2 fruit fly cellular contexts compared by ENCODE assay signal in the genomic region with DNA sequence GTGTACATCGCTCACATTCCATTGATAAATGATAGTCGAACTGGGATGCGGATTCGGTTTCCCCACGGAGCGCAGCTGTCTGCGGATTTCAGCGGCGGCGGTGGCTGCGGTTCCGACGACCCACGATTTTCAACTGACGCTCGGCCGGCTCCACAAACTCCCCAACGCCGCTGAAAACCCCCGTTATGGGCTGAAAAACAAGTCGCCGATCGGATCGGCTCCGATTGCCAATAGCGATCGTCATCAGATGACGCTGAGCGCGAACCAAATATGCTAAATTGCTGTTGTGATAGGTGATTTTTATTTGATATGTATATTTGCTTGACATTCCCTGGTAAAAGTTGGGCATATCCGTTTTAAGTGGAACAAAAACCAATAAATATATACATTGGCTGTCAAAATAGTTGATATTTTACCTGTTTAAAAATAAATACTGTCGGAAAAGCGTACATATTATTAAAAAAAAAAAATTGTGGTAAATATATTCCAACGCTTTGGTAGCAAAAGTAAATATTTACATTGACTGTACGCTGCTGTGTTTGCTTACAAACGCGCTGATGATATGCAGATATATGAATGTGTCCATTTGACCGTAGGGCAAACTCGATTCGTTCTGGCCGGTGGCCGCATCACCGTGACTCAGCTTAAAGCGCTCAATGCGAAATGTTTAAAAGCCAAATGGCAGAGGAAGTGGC.
TF ChIP-seq lines count a peak whose summit lies in the region.

No protein-coding gene starts in this region.

TF ChIP-seq in whole organism, embryonic, 481 proteins besides CTCF, POLR2A, EP300 and RAD21 (continued from another document and continues in another):
- TF ChIP-seq CG12391 (tag; optimal IDR thresholded peaks at IDR 0.05; lab: Kevin White, UChicago): peak; percentile 55
- TF ChIP-seq Deaf1 (tag; optimal IDR thresholded peaks at IDR 0.05; lab: Kevin White, UChicago): peak; percentile 63
- TF ChIP-seq Awh (GFP tag; IDR thresholded peaks at IDR 0.05; lab: Robert Waterston, UW): no peak
- TF ChIP-seq CG14710 (tag; optimal IDR thresholded peaks at IDR 0.05; lab: Kevin White, UChicago): no peak
- TF ChIP-seq CG7271 (tag; optimal IDR thresholded peaks at IDR 0.05; lab: Kevin White, UChicago): no peak
- TF ChIP-seq tgo (GFP tag; IDR thresholded peaks at IDR 0.05; lab: Robert Waterston, UW): peak; percentile 59; the same call in 2 of the 3 replicates
- TF ChIP-seq bbx (GFP tag; IDR thresholded peaks at IDR 0.05; lab: Robert Waterston, UW; ENCODE audit: partially characterized antibody): no peak
- TF ChIP-seq Fer1 (GFP tag; optimal IDR thresholded peaks at IDR 0.05; lab: Kevin White, UChicago): peak; percentile 46
- no peak for TF ChIP-seq CG1647 (GFP tag; optimal IDR thresholded peaks at IDR 0.05; lab: Kevin White, UChicago)
- TF ChIP-seq Sin3A (optimal IDR thresholded peaks at IDR 0.05; lab: Kevin White, UChicago): no peak
- TF ChIP-seq fu2 (GFP tag; optimal IDR thresholded peaks at IDR 0.05; lab: Kevin White, UChicago): peak; percentile 66
- peak; percentile 19 for TF ChIP-seq CG10543 (GFP tag; optimal IDR thresholded peaks at IDR 0.05; lab: Kevin White, UChicago)
- TF ChIP-seq cas (GFP tag; IDR thresholded peaks at IDR 0.05; lab: Robert Waterston, UW): no peak
- no peak for TF ChIP-seq MESR4 (GFP tag; optimal IDR thresholded peaks at IDR 0.05; lab: Kevin White, UChicago)
- peak; percentile 58 to 75 for TF ChIP-seq Hr51 (GFP tag; optimal IDR thresholded peaks at IDR 0.05; lab: Kevin White, UChicago)
- TF ChIP-seq HLH3B (GFP tag; IDR thresholded peaks at IDR 0.05; lab: Robert Waterston, UW): peak; percentile 30; the same call in 1 of the 2 replicates
- TF ChIP-seq pfk (GFP tag; optimal IDR thresholded peaks at IDR 0.05; lab: Kevin White, UChicago): no peak
- peak; percentile 78 for TF ChIP-seq Abd-B (GFP tag; optimal IDR thresholded peaks at IDR 0.05; lab: Kevin White, UChicago)
- TF ChIP-seq Scr (GFP tag; IDR thresholded peaks at IDR 0.05; lab: Robert Waterston, UW; ENCODE audit: partially characterized antibody): no peak
- no peak for TF ChIP-seq Sry-δ (GFP tag; optimal IDR thresholded peaks at IDR 0.05; lab: Kevin White, UChicago)
- peak; percentile 65 for TF ChIP-seq Fer3 (tag; optimal IDR thresholded peaks at IDR 0.05; lab: Kevin White, UChicago)
- peak; percentile 77 for TF ChIP-seq Hmr (GFP tag; optimal IDR thresholded peaks at IDR 0.05; lab: Kevin White, UChicago)
- no peak for TF ChIP-seq CG18476 (GFP tag; optimal IDR thresholded peaks at IDR 0.05; lab: Kevin White, UChicago)
- peak; percentile 51; the same call in 1 of the 3 replicates for TF ChIP-seq CG11695 (GFP tag; IDR thresholded peaks at IDR 0.05; lab: Robert Waterston, UW)
- peak; percentile 49 to 70 for TF ChIP-seq dpn (GFP tag; optimal IDR thresholded peaks at IDR 0.05; lab: Kevin White, UChicago)
- TF ChIP-seq ab (GFP tag; optimal IDR thresholded peaks at IDR 0.05; lab: Kevin White, UChicago): peak; percentile 2
- no peak for TF ChIP-seq trh (GFP tag; optimal IDR thresholded peaks at IDR 0.05; lab: Kevin White, UChicago)
- peak; percentile 23 for TF ChIP-seq Asciz (GFP tag; optimal IDR thresholded peaks at IDR 0.05; lab: Kevin White, UChicago)
- no peak for TF ChIP-seq Max (GFP tag; optimal IDR thresholded peaks at IDR 0.05; lab: Kevin White, UChicago)
- no peak for TF ChIP-seq cato (GFP tag; optimal IDR thresholded peaks at IDR 0.05; lab: Kevin White, UChicago; ENCODE audit: borderline replicate concordance)
- no peak for TF ChIP-seq fd64A (GFP tag; optimal IDR thresholded peaks at IDR 0.05; lab: Kevin White, UChicago)
- no peak for TF ChIP-seq Stat92E (GFP tag; optimal IDR thresholded peaks at IDR 0.05; lab: Kevin White, UChicago)
- peak; percentile 58 for TF ChIP-seq CG6689 (GFP tag; IDR thresholded peaks at IDR 0.05; lab: Robert Waterston, UW)
- no peak for TF ChIP-seq HLHmδ (GFP tag; optimal IDR thresholded peaks at IDR 0.05; lab: Kevin White, UChicago)
- TF ChIP-seq ind (GFP tag; optimal IDR thresholded peaks at IDR 0.05; lab: Kevin White, UChicago): peak; percentile 59
- peak; percentile 32 for TF ChIP-seq tin (GFP tag; optimal IDR thresholded peaks at IDR 0.05; lab: Kevin White, UChicago)
- TF ChIP-seq hbn (GFP tag; IDR thresholded peaks at IDR 0.05; lab: Robert Waterston, UW; ENCODE audit: partially characterized antibody): no peak
- TF ChIP-seq Ada2b (GFP tag; IDR thresholded peaks at IDR 0.05; lab: Robert Waterston, UW): peak; percentile 49
- peak; percentile 1; the same call in 1 of the 2 replicates for TF ChIP-seq Ravus (GFP tag; IDR thresholded peaks at IDR 0.05; lab: Robert Waterston, UW)
- peak; percentile 61 for TF ChIP-seq Oli (tag; optimal IDR thresholded peaks at IDR 0.05; lab: Kevin White, UChicago)
- peak; percentile 55 for TF ChIP-seq kay (GFP tag; optimal IDR thresholded peaks at IDR 0.05; lab: Kevin White, UChicago)
- TF ChIP-seq CG18011 (GFP tag; optimal IDR thresholded peaks at IDR 0.05; lab: Kevin White, UChicago): peak; percentile 20
- no peak for TF ChIP-seq CG17186 (GFP tag; optimal IDR thresholded peaks at IDR 0.05; lab: Kevin White, UChicago)
- TF ChIP-seq CG8281 (tag; optimal IDR thresholded peaks at IDR 0.05; lab: Kevin White, UChicago): no peak
- TF ChIP-seq TFAM (GFP tag; optimal IDR thresholded peaks at IDR 0.05; lab: Kevin White, UChicago): no peak
- peak; percentile 73 for TF ChIP-seq CG13424 (tag; optimal IDR thresholded peaks at IDR 0.05; lab: Kevin White, UChicago)
- peak; percentile 63; the same call in 1 of the 2 replicates for TF ChIP-seq Atf6 (GFP tag; IDR thresholded peaks at IDR 0.05; lab: Robert Waterston, UW)
- peak; percentile 49 for TF ChIP-seq CG15011 (GFP tag; optimal IDR thresholded peaks at IDR 0.05; lab: Kevin White, UChicago)
- TF ChIP-seq ase (GFP tag; IDR thresholded peaks at IDR 0.05; lab: Robert Waterston, UW): 0 out of 3 replicates have a peak, but pooled peaks have one; percentile 46
- TF ChIP-seq row (GFP tag; IDR thresholded peaks at IDR 0.05; lab: Robert Waterston, UW): peak; percentile 72
- peak; percentile 6 for TF ChIP-seq CG18262 (tag; optimal IDR thresholded peaks at IDR 0.05; lab: Kevin White, UChicago)
- TF ChIP-seq CG8359 (GFP tag; optimal IDR thresholded peaks at IDR 0.05; lab: Kevin White, UChicago; ENCODE audit: borderline replicate concordance): no peak
- no peak for TF ChIP-seq pan (optimal IDR thresholded peaks at IDR 0.05; lab: Kevin White, UChicago)
- peak in 1 of 2 experiments; percentile 61 for TF ChIP-seq pan (GFP tag; optimal IDR thresholded peaks at IDR 0.05 in 1 of 2, IDR thresholded peaks at IDR 0.05 in 1 of 2)
- no peak for TF ChIP-seq usp (GFP tag; optimal IDR thresholded peaks at IDR 0.05; lab: Kevin White, UChicago)
- peak; percentile 33 for TF ChIP-seq E2f2 (GFP tag; IDR thresholded peaks at IDR 0.05; lab: Robert Waterston, UW)
- TF ChIP-seq CG10267 (tag; optimal IDR thresholded peaks at IDR 0.05; lab: Kevin White, UChicago): peak; percentile 13
- peak; percentile 41 for TF ChIP-seq tio (GFP tag; optimal IDR thresholded peaks at IDR 0.05; lab: Kevin White, UChicago)
- 0 out of 2 replicates have a peak, but pooled peaks have one; percentile 13 for TF ChIP-seq Dip2 (GFP tag; IDR thresholded peaks at IDR 0.05; lab: Robert Waterston, UW)
- TF ChIP-seq CG34376 (GFP tag; optimal IDR thresholded peaks at IDR 0.05; lab: Kevin White, UChicago): no peak

TF ChIP-seq in whole organism, prepupa, 60 proteins besides CTCF, POLR2A, EP300 and RAD21 (continued from another document):
- TF ChIP-seq vri (GFP tag; optimal IDR thresholded peaks at IDR 0.05; lab: Kevin White, UChicago): peak; percentile 42
- 0 out of 3 replicates have a peak, but pooled peaks have one; percentile 35 for TF ChIP-seq eg (GFP tag; IDR thresholded peaks at IDR 0.05; lab: Robert Waterston, UW)
- peak; percentile 8 for TF ChIP-seq CG16779 (tag; optimal IDR thresholded peaks at IDR 0.05; lab: Kevin White, UChicago)
- peak; percentile 68 for TF ChIP-seq cyc (GFP tag; optimal IDR thresholded peaks at IDR 0.05; lab: Kevin White, UChicago)
- peak; percentile 76 for TF ChIP-seq Hr4 (GFP tag; optimal IDR thresholded peaks at IDR 0.05; lab: Kevin White, UChicago)
- no peak for TF ChIP-seq CG6276 (GFP tag; optimal IDR thresholded peaks at IDR 0.05; lab: Kevin White, UChicago)
- no peak for TF ChIP-seq spab (GFP tag; optimal IDR thresholded peaks at IDR 0.05; lab: Kevin White, UChicago)
- no peak for TF ChIP-seq dsx (GFP tag; optimal IDR thresholded peaks at IDR 0.05; lab: Kevin White, UChicago; ENCODE audit: poor library complexity, severe bottlenecking)
- TF ChIP-seq Blimp-1 (GFP tag; optimal IDR thresholded peaks at IDR 0.05; lab: Kevin White, UChicago): peak; percentile 1
- peak; percentile 36 for TF ChIP-seq Eip75B (GFP tag; optimal IDR thresholded peaks at IDR 0.05; lab: Kevin White, UChicago)
- no peak for TF ChIP-seq CG15336 (GFP tag; IDR thresholded peaks at IDR 0.05; lab: Robert Waterston, UW)
